Worm (Caenorhabditis elegans) whole organism, L4/young adult: ENCODE results near the gene clec-187.

Source experiments
- dao-5 ChIP-seq: sonication (generic microtip); optimal IDR thresholded peaks from 2 replicates; lab custom pipeline; 2016; ENCODE audit warnings: missing genotype, missing genetic modification characterization, moderate library complexity, missing compliant biosample characterization
- him-1 ChIP-seq: sonication (generic microtip); optimal IDR thresholded peaks from 2 replicates; lab custom pipeline; 2016; ENCODE audit warnings: missing genotype, missing genetic modification reagents, missing genetic modification characterization, missing compliant biosample characterization

DNA sequence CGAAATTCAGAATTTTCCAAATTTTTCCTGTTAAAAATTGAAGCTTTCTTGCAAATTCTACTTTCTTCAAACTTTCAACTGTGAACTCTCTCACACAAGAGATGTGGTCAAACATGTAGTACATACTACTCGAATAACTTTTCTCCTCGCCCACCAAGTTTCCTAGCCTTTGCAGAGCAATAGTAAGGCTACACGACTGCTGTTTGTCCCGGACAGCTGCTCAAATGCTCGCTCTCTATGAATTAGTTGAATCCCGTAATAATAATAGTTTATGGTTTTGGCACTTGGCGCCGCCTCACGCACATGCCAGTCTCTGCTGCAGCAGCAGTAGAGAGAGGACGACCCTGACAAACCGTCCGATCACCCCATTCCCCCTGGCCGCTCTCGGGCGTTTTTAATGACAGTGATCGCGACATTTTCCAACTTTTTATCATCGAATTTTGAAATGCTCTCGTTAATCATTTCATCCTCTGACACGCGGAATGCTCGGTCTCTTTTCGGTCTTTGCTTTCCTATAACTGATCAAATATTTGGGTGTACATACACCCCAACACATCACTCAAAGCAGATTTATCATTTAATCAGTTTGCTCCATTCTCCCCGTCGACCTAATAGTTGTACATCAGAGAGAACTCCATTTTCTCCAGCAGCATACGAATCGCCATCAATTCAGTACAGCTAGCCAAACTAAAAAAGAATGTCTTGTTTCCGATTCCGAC lies 37.4 kb downstream of the clec-187 start:
- no peak for TF ChIP-seq him-1 (tag; lab: Kevin White, UChicago)
- TF ChIP-seq dao-5 (tag; lab: Kevin White, UChicago) = no peak
